Fruit fly (Drosophila melanogaster) whole organism, embryonic: ENCODE results near the gene Ykt6.

ENCODE experiments used
- Blimp-1 ChIP-seq: fragments of 200-800 bp; sonication (Bioruptor generic); optimal IDR thresholded peaks from 3 replicates; lab custom pipeline; 2018; ENCODE audit warnings: missing biosample characterization, missing genetic modification characterization, mild to moderate bottlenecking, moderate library complexity, missing genetic modification reagents
- CG11085 ChIP-seq: fragments of 200-800 bp; sonication (Bioruptor generic); IDR thresholded peaks from 2 replicates; pipeline ENCODE4 v1.3.6; 2022; ENCODE audit warnings: missing biosample characterization, missing genetic modification characterization
- CG11504 ChIP-seq: fragments of 200-800 bp; sonication (Bioruptor generic); optimal IDR thresholded peaks from 3 replicates; lab custom pipeline; 2019; ENCODE audit warnings: missing biosample characterization, mild to moderate bottlenecking, missing genetic modification characterization, moderate library complexity
- CG11695 ChIP-seq: fragments of 200-800 bp; sonication (Bioruptor generic); IDR thresholded peaks from 3 replicates; pipeline ENCODE4 v1.3.6; 2022; ENCODE audit warnings: missing biosample characterization, missing genetic modification characterization
- CG13424 ChIP-seq: fragments of 200-800 bp; sonication (Bioruptor generic); optimal IDR thresholded peaks from 2 replicates; lab custom pipeline; 2019; ENCODE audit warnings: missing biosample characterization, mild to moderate bottlenecking, missing genetic modification characterization, moderate library complexity
- CG15011 ChIP-seq: fragments of 200-800 bp; sonication (Bioruptor generic); optimal IDR thresholded peaks from 3 replicates; lab custom pipeline; 2018; ENCODE audit warnings: missing biosample characterization, mild to moderate bottlenecking, missing genetic modification characterization
- CG1603 ChIP-seq: fragments of 200-800 bp; sonication (Bioruptor generic); optimal IDR thresholded peaks from 2 replicates; lab custom pipeline; 2019; ENCODE audit warnings: missing biosample characterization, mild to moderate bottlenecking, missing genetic modification characterization, moderate library complexity
- CG17912 ChIP-seq: fragments of 200-800 bp; sonication (Bioruptor generic); optimal IDR thresholded peaks from 2 replicates; lab custom pipeline; 2018; ENCODE audit warnings: missing biosample characterization, mild to moderate bottlenecking, missing genetic modification characterization
- CG18476 ChIP-seq: fragments of 200-800 bp; sonication (Bioruptor generic); optimal IDR thresholded peaks from 2 replicates; lab custom pipeline; 2016; ENCODE audit warnings: missing biosample characterization, mild to moderate bottlenecking, missing genetic modification characterization
- CG31441 ChIP-seq: fragments of 200-800 bp; sonication (Bioruptor generic); IDR thresholded peaks from 2 replicates; pipeline ENCODE4 v1.3.6; 2022; ENCODE audit warnings: missing biosample characterization, missing genetic modification characterization
- CG32532 ChIP-seq: fragments of 200-800 bp; sonication (Bioruptor generic); IDR thresholded peaks from 2 replicates; pipeline ENCODE4 v1.3.6; 2022; ENCODE audit warnings: missing biosample characterization, missing genetic modification characterization
- CG32767 ChIP-seq: fragments of 200-800 bp; sonication (Bioruptor generic); IDR thresholded peaks from 2 replicates; pipeline ENCODE4 v1.3.6; 2022; ENCODE audit warnings: missing biosample characterization, missing genetic modification characterization
- CG4282 ChIP-seq: fragments of 200-800 bp; sonication (Bioruptor generic); optimal IDR thresholded peaks from 2 replicates; lab custom pipeline; 2016; ENCODE audit warnings: missing biosample characterization, missing genetic modification characterization
- CG43689 ChIP-seq: fragments of 200-800 bp; sonication (Bioruptor generic); IDR thresholded peaks from 2 replicates; pipeline ENCODE4 v1.3.6; 2022; ENCODE audit warnings: missing biosample characterization, missing genetic modification characterization
- CG4424 ChIP-seq: fragments of 200-800 bp; sonication (Bioruptor generic); optimal IDR thresholded peaks from 3 replicates; lab custom pipeline; 2016; ENCODE audit warnings: missing biosample characterization, missing genetic modification characterization
- CG5953 ChIP-seq: fragments of 200-800 bp; sonication (Bioruptor generic); IDR thresholded peaks from 2 replicates; pipeline ENCODE4 v1.3.6; 2022; ENCODE audit warnings: missing biosample characterization, missing genetic modification characterization
- CG7271 ChIP-seq: fragments of 200-800 bp; sonication (Bioruptor generic); optimal IDR thresholded peaks from 2 replicates; lab custom pipeline; 2018; ENCODE audit warnings: missing biosample characterization, mild to moderate bottlenecking, missing genetic modification characterization, moderate library complexity
- CG7839 ChIP-seq: fragments of 200-800 bp; sonication (Bioruptor generic); optimal IDR thresholded peaks from 3 replicates; lab custom pipeline; 2018; ENCODE audit warnings: missing biosample characterization, mild to moderate bottlenecking, missing genetic modification characterization, moderate library complexity
- CG8359 ChIP-seq: fragments of 200-800 bp; sonication (Bioruptor generic); optimal IDR thresholded peaks from 2 replicates; lab custom pipeline; 2017; ENCODE audit warnings: missing biosample characterization, mild to moderate bottlenecking, missing genetic modification characterization, borderline replicate concordance
- CG9609 ChIP-seq: fragments of 200-800 bp; sonication (Bioruptor generic); optimal IDR thresholded peaks from 3 replicates; lab custom pipeline; 2016; ENCODE audit warnings: missing biosample characterization, missing genetic modification characterization
- CG9727 ChIP-seq: fragments of 200-800 bp; sonication (Bioruptor generic); optimal IDR thresholded peaks from 3 replicates; lab custom pipeline; 2017; ENCODE audit warnings: missing biosample characterization, mild to moderate bottlenecking, missing genetic modification characterization
- Chrac-16 ChIP-seq: fragments of 200-800 bp; sonication (Bioruptor generic); optimal IDR thresholded peaks from 3 replicates; lab custom pipeline; 2016; ENCODE audit warnings: missing biosample characterization, missing genetic modification characterization
- Deaf1 ChIP-seq: fragments of 200-800 bp; optimal IDR thresholded peaks from 3 replicates; lab custom pipeline; 2019; ENCODE audit warnings: missing biosample characterization, mild to moderate bottlenecking, missing genetic modification characterization, moderate library complexity
- Dip2 ChIP-seq: fragments of 200-800 bp; sonication (Bioruptor generic); IDR thresholded peaks from 2 replicates; pipeline ENCODE4 v1.3.6; 2022; ENCODE audit warnings: missing biosample characterization, missing genetic modification characterization
- Doc2 ChIP-seq: fragments of 200-800 bp; sonication (Bioruptor generic); IDR thresholded peaks from 2 replicates; pipeline ENCODE4 v1.3.6; 2022; ENCODE audit warnings: missing biosample characterization, missing genetic modification characterization
- Drgx ChIP-seq: fragments of 200-800 bp; sonication (Bioruptor generic); IDR thresholded peaks from 2 replicates; pipeline ENCODE4 v1.3.6; 2022; ENCODE audit warnings: missing biosample characterization, missing genetic modification characterization
- Hmr ChIP-seq: fragments of 200-800 bp; sonication (Bioruptor generic); optimal IDR thresholded peaks from 3 replicates; lab custom pipeline; 2017; ENCODE audit warnings: mild to moderate bottlenecking, missing biosample characterization, missing genetic modification reagents, missing genetic modification characterization
- Hmx ChIP-seq: fragments of 200-800 bp; sonication (Bioruptor generic); optimal IDR thresholded peaks from 2 replicates; lab custom pipeline; 2016; ENCODE audit warnings: missing biosample characterization, missing genetic modification characterization
- Hr51 ChIP-seq, 2 experiments: fragments of 200-800 bp; sonication (Bioruptor generic); optimal IDR thresholded peaks; 2 replicates in 1 of 2; 3 replicates in 1 of 2; lab custom pipeline; 2016 to 2018; ENCODE audit warnings: missing biosample characterization in 2 of 2, missing genetic modification characterization in 2 of 2, mild to moderate bottlenecking in 1 of 2, moderate library complexity in 1 of 2
- Jarid2 ChIP-seq: fragments of 200-800 bp; sonication (Bioruptor generic); optimal IDR thresholded peaks from 3 replicates; lab custom pipeline; 2017; ENCODE audit warnings: mild to moderate bottlenecking, missing biosample characterization, missing genetic modification reagents, missing genetic modification characterization
- Nf-YA ChIP-seq: fragments of 200-800 bp; sonication (Bioruptor generic); IDR thresholded peaks from 2 replicates; pipeline ENCODE4 v1.3.6; 2022; ENCODE audit warnings: missing biosample characterization, missing genetic modification characterization
- Sin3A ChIP-seq: fragments of >200 bp; optimal IDR thresholded peaks from 2 replicates; lab custom pipeline; 2018
- ara ChIP-seq: fragments of 200-800 bp; sonication (Bioruptor generic); IDR thresholded peaks from 2 replicates; pipeline ENCODE4 v1.3.6; 2022; ENCODE audit warnings: missing biosample characterization, missing genetic modification characterization
- emc ChIP-seq: fragments of 200-800 bp; sonication (Bioruptor generic); optimal IDR thresholded peaks from 2 replicates; lab custom pipeline; 2016; ENCODE audit warnings: missing biosample characterization, missing genetic modification characterization
- fu2 ChIP-seq: fragments of 200-800 bp; sonication (Bioruptor generic); optimal IDR thresholded peaks from 2 replicates; lab custom pipeline; 2016; ENCODE audit warnings: missing biosample characterization, missing genetic modification characterization
- gsb-n ChIP-seq: fragments of 200-800 bp; sonication (Bioruptor generic); optimal IDR thresholded peaks from 3 replicates; lab custom pipeline; 2018; ENCODE audit warnings: missing biosample characterization, mild to moderate bottlenecking, missing genetic modification characterization
- gt ChIP-seq: fragments of 200-800 bp; sonication (Bioruptor generic); IDR thresholded peaks from 2 replicates; pipeline ENCODE4 v1.3.6; 2022; ENCODE audit warnings: missing biosample characterization, missing genetic modification characterization
- hbn ChIP-seq: fragments of 200-800 bp; sonication (Bioruptor generic); IDR thresholded peaks from 2 replicates; pipeline ENCODE4 v1.3.6; 2022; ENCODE audit warnings: missing biosample characterization, missing genetic modification characterization; ENCODE audit not compliant: partially characterized antibody
- jing ChIP-seq: fragments of 200-800 bp; sonication (Bioruptor generic); optimal IDR thresholded peaks from 2 replicates; lab custom pipeline; 2018; ENCODE audit warnings: missing biosample characterization, mild to moderate bottlenecking, missing genetic modification characterization
- kah ChIP-seq: fragments of 200-800 bp; sonication (Bioruptor generic); optimal IDR thresholded peaks from 2 replicates; lab custom pipeline; 2018; ENCODE audit warnings: missing biosample characterization, mild to moderate bottlenecking, missing genetic modification characterization
- klu ChIP-seq: fragments of 200-800 bp; sonication (Bioruptor generic); IDR thresholded peaks from 2 replicates; pipeline ENCODE4 v1.3.6; 2022; ENCODE audit warnings: missing biosample characterization, missing genetic modification characterization
- lmd ChIP-seq: fragments of 200-800 bp; sonication (Bioruptor generic); IDR thresholded peaks from 2 replicates; pipeline ENCODE4 v1.3.6; 2022; ENCODE audit warnings: missing biosample characterization, missing genetic modification characterization
- oc ChIP-seq: fragments of 200-800 bp; sonication (Bioruptor generic); optimal IDR thresholded peaks from 2 replicates; lab custom pipeline; 2018; ENCODE audit warnings: missing biosample characterization, mild to moderate bottlenecking, missing genetic modification characterization, moderate library complexity
- sd ChIP-seq: fragments of 200-800 bp; sonication (Bioruptor generic); optimal IDR thresholded peaks from 3 replicates; lab custom pipeline; 2018; ENCODE audit warnings: missing biosample characterization, mild to moderate bottlenecking, missing genetic modification characterization, moderate library complexity
- sisA ChIP-seq: fragments of 200-800 bp; sonication (Bioruptor generic); IDR thresholded peaks from 2 replicates; pipeline ENCODE4 v1.3.6; 2022; ENCODE audit warnings: missing biosample characterization, missing genetic modification characterization
- sna ChIP-seq: fragments of 200-800 bp; sonication (Bioruptor generic); IDR thresholded peaks from 2 replicates; pipeline ENCODE4 v1.3.6; 2022; ENCODE audit warnings: missing biosample characterization, missing genetic modification characterization; ENCODE audit not compliant: partially characterized antibody
- sr ChIP-seq: fragments of 200-800 bp; sonication (Bioruptor generic); IDR thresholded peaks from 3 replicates; pipeline ENCODE4 v1.3.6; 2022; ENCODE audit warnings: missing biosample characterization, missing genetic modification characterization
- sug ChIP-seq: fragments of 200-800 bp; optimal IDR thresholded peaks from 2 replicates; lab custom pipeline; 2019; ENCODE audit warnings: missing biosample characterization, mild to moderate bottlenecking, missing genetic modification characterization, moderate library complexity
- tio ChIP-seq: fragments of 200-800 bp; sonication (Bioruptor generic); optimal IDR thresholded peaks from 2 replicates; lab custom pipeline; 2017; ENCODE audit warnings: missing biosample characterization, missing genetic modification characterization, inconsistent platforms
- tna ChIP-seq: fragments of 200-800 bp; sonication (Bioruptor generic); IDR thresholded peaks from 2 replicates; pipeline ENCODE4 v1.3.6; 2022; ENCODE audit warnings: missing biosample characterization, missing genetic modification characterization; ENCODE audit not compliant: partially characterized antibody

Ykt6 gene

DNA sequence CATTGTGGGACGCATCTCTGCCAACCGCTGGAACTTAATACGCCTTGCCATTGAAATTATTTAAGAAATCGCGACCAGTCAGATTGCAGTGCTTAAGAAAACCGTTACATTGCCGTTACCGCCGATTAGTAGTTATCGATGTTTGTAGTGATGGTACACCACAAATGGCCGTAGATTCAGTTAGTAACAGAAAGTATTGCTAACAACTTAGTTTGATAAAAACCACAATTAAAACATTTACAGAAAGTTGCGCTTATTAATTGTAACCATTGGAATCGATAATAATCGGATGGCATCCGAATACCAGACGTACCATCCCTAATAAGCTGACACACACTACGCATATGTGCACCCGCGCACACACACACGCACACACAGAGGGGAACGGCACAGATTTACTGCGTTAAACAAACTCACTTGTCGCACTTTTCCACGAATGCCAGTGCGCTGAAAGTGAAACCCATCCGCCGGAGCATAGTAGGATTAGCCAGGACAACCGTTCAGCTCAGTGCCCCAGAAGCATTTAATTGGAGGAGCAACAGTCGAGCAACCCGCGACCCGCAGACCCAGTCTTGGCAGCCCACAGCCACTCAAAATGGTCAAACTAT, at the start of gene Ykt6, which contains the start of gene hdm (continued):
- TF ChIP-seq sd (tag; lab: Kevin White, UChicago) (no peak), CG7839 (no peak), sr (GFP tag; lab: Robert Waterston, UW) (0 out of 3 replicates have a peak, but pooled peaks have one; percentile 9), CG5953 (peak; percentile 62), klu (no peak), tna (peak; percentile 91), Hmx (GFP tag; lab: Kevin White, UChicago) (peak; percentile 45), CG1603 (peak; percentile 91), Blimp-1 (no peak), Drgx (GFP tag; lab: Robert Waterston, UW) (peak; percentile 70), CG11504 (tag; lab: Kevin White, UChicago) (no peak), CG7271 (tag; lab: Kevin White, UChicago) (peak; percentile 41), sug (tag; lab: Kevin White, UChicago) (peak; percentile 72), kah (no peak), CG32767 (GFP tag; lab: Robert Waterston, UW) (peak; percentile 74), tio (GFP tag; lab: Kevin White, UChicago) (no peak), Nf-YA (peak; percentile 58; the same call in 1 of the 2 replicates), CG4282 (GFP tag; lab: Kevin White, UChicago) (peak; percentile 70), jing (GFP tag; lab: Kevin White, UChicago) (no peak), Deaf1 (tag; lab: Kevin White, UChicago) (peak; percentile 60), CG11085 (peak; percentile 68), Jarid2 (GFP tag; lab: Kevin White, UChicago) (no peak), emc (GFP tag; lab: Kevin White, UChicago) (peak; percentile 50), ara (GFP tag; lab: Robert Waterston, UW) (peak; percentile 85), CG4424 (GFP tag; lab: Kevin White, UChicago) (peak; percentile 74), CG17912 (GFP tag; lab: Kevin White, UChicago) (no peak), CG9609 (GFP tag; lab: Kevin White, UChicago) (peak; percentile 84), CG8359 (GFP tag; lab: Kevin White, UChicago) (peak; percentile 30), lmd (no peak; the same call in none of the 2 replicates), gsb-n (peak; percentile 51), CG32532 (GFP tag; lab: Robert Waterston, UW) (peak; percentile 85), Doc2 (no peak), sna (peak; percentile 97), gt (GFP tag; lab: Robert Waterston, UW) (peak; percentile 53), CG43689 (no peak), fu2 (GFP tag; lab: Kevin White, UChicago) (peak; percentile 70), Hmr (GFP tag; lab: Kevin White, UChicago) (no peak), Chrac-16 (GFP tag; lab: Kevin White, UChicago) (peak; percentile 74), CG31441 (GFP tag; lab: Robert Waterston, UW) (no peak; the same call in 1 of the 2 replicates), CG13424 (tag; lab: Kevin White, UChicago) (peak; percentile 82), CG18476 (peak; percentile 56), Dip2 (no peak), CG11695 (GFP tag; lab: Robert Waterston, UW) (peak; percentile 81), CG15011 (GFP tag; lab: Kevin White, UChicago) (no peak), CG9727 (GFP tag; lab: Kevin White, UChicago) (peak; percentile 63), sisA (GFP tag; lab: Robert Waterston, UW) (peak; percentile 71), hbn (GFP tag; lab: Robert Waterston, UW) (peak; percentile 96), Sin3A (lab: Kevin White, UChicago) (peak; percentile 65), oc (tag; lab: Kevin White, UChicago) (no peak), Hr51 (GFP tag; optimal IDR thresholded peaks at IDR 0.05; lab: Kevin White, UChicago) (peak in 1 of 2 experiments; percentile 72)
